Fruit fly (Drosophila melanogaster) whole organism, wandering third instar larva: Measurements from ENCODE around the gene Nup58.

Experiments
- CG32264 ChIP-seq: fragments of 200-800 bp; sonication (Bioruptor generic); optimal IDR thresholded peaks from 2 replicates; lab custom pipeline; 2016; ENCODE audit warnings: missing biosample characterization, missing genetic modification characterization
- CG9705 ChIP-seq: fragments of 200-800 bp; sonication (Bioruptor generic); optimal IDR thresholded peaks from 2 replicates; lab custom pipeline; 2018; ENCODE audit warnings: missing biosample characterization, mild to moderate bottlenecking, missing genetic modification characterization
- GATAd ChIP-seq: sonication (Bioruptor generic); optimal IDR thresholded peaks from 2 replicates; lab custom pipeline; 2016; ENCODE audit warnings: missing biosample characterization, missing genetic modification characterization
- Hnf4 ChIP-seq: fragments of 200-800 bp; sonication (Bioruptor generic); optimal IDR thresholded peaks from 2 replicates; lab custom pipeline; 2016; ENCODE audit warnings: missing biosample characterization, mild to moderate bottlenecking, missing genetic modification characterization
- N ChIP-seq: fragments of >200 bp; optimal IDR thresholded peaks from 2 replicates; lab custom pipeline; 2018; ENCODE audit warnings: missing biosample characterization, missing external identifiers, missing genetic modification characterization
- OdsH ChIP-seq: fragments of 200-800 bp; sonication (Bioruptor generic); optimal IDR thresholded peaks from 2 replicates; lab custom pipeline; 2016; ENCODE audit warnings: missing biosample characterization, mild to moderate bottlenecking, missing genetic modification characterization
- br ChIP-seq: fragments of 200-800 bp; sonication (Bioruptor generic); optimal IDR thresholded peaks from 2 replicates; lab custom pipeline; 2016; ENCODE audit warnings: missing biosample characterization, missing genetic modification characterization
- ey ChIP-seq: fragments of 200-800 bp; sonication (Bioruptor generic); optimal IDR thresholded peaks from 2 replicates; lab custom pipeline; 2016; ENCODE audit warnings: missing biosample characterization, missing genetic modification characterization
- foxo ChIP-seq, 2 experiments: fragments of 200-800 bp; sonication (Bioruptor generic); optimal IDR thresholded peaks; 2 replicates in 1 of 2; 3 replicates in 1 of 2; lab custom pipeline; 2016 to 2017; ENCODE audit warnings: missing biosample characterization in 2 of 2, missing genetic modification characterization in 2 of 2
- fru ChIP-seq: fragments of 200-800 bp; sonication (Bioruptor generic); optimal IDR thresholded peaks from 3 replicates; lab custom pipeline; 2016; ENCODE audit warnings: missing biosample characterization, mild to moderate bottlenecking, missing genetic modification characterization
- h ChIP-seq: fragments of 200-800 bp; sonication (Bioruptor generic); optimal IDR thresholded peaks from 3 replicates; lab custom pipeline; 2016; ENCODE audit warnings: missing biosample characterization, mild to moderate bottlenecking, missing genetic modification characterization
- pan ChIP-seq: fragments of >200 bp; optimal IDR thresholded peaks from 2 replicates; lab custom pipeline; 2017
- sv ChIP-seq: fragments of 200-800 bp; sonication (Bioruptor generic); optimal IDR thresholded peaks from 3 replicates; lab custom pipeline; 2016; ENCODE audit warnings: missing biosample characterization, missing genetic modification characterization
- usp ChIP-seq: fragments of >200 bp; optimal IDR thresholded peaks from 2 replicates; lab custom pipeline; 2017; ENCODE audit warnings: missing biosample characterization, missing genetic modification characterization

dm6 chr3R:19623606-19624005 lies 21.2 kb upstream of the Nup58 start:
- TF ChIP-seq OdsH (GFP tag; lab: Kevin White, UChicago), result peak; percentile 26
- TF ChIP-seq Hnf4, result no peak
- no peak for TF ChIP-seq CG9705 (GFP tag; lab: Kevin White, UChicago)
- TF ChIP-seq foxo (GFP tag; optimal IDR thresholded peaks at IDR 0.05; lab: Kevin White, UChicago), result peak in 1 of 2 experiments; percentile 60
- TF ChIP-seq h (GFP tag; lab: Kevin White, UChicago), result peak; percentile 37
- no peak for TF ChIP-seq usp (GFP tag; lab: Kevin White, UChicago)
- no peak for TF ChIP-seq N
- no peak for TF ChIP-seq pan (lab: Kevin White, UChicago)
- TF ChIP-seq sv (GFP tag; lab: Kevin White, UChicago), result no peak
- peak; percentile 48 for TF ChIP-seq fru (GFP tag; lab: Kevin White, UChicago)
- TF ChIP-seq GATAd, result no peak
- peak; percentile 34 for TF ChIP-seq ey (GFP tag; lab: Kevin White, UChicago)
- TF ChIP-seq br, result peak; percentile 35
- peak; percentile 4 for TF ChIP-seq CG32264
